Fruit fly (Drosophila melanogaster): ENCODE data around the gene Sfxn1-3.

The Sfxn1-3 gene

DNA sequence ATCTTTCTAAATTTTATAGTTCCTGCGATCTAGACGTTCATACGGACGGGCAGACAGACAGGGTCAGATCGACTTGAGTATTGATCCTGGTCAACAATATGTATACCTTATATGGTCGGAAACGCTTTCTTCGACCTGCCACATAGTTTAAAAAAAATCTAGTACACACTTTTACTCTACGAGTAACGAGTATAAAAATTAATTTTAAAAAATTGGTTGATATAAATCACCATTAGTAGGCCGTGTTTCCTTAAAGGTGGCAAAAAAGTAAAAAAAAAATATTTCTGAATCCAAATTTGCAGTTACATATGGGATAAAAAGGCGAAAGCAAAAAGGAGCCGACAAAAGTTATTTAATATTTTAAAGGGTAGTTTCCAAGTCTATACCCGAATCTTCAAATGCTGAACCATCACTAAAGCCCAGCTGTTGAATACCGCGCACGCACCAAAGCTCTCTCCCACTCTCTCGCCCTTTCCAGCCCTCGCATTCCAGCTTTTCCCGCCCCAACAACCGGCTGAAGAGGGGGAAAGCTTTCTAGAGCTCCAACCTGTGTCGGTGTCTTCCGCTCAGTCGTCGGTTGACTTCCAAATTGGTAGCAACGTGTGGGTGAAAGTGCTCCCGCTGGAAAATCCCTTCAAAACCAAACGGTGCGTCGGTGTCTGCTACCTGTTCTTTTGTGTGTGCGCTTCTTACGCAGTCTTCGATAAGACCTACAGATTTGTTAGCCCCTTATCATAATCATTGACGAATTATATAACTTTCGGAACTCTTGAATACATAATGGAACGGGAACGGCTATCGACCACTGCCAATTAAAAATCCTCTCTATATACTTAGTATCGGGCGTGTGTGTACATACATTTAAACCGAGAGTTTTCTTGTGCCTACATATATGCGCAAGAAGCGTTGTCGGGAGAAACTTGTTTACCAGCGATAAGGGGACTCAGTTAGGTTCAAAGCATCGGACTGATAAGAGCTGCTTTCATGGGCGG, at the start of gene Sfxn1-3 (continued):
- peak; percentile 67 for TF ChIP-seq kni (GFP tag; optimal IDR thresholded peaks at IDR 0.05)
- TF ChIP-seq HmgD (GFP tag; optimal IDR thresholded peaks at IDR 0.05), result peak; percentile 43
- no peak for TF ChIP-seq CG14860 (GFP tag; IDR thresholded peaks at IDR 0.05; ENCODE audit: partially characterized antibody)
- peak; percentile 24 for TF ChIP-seq CG10979 (tag; optimal IDR thresholded peaks at IDR 0.05)
- TF ChIP-seq usp (GFP tag; optimal IDR thresholded peaks at IDR 0.05), result no peak
- TF ChIP-seq CG6254 (GFP tag; optimal IDR thresholded peaks at IDR 0.05), result no peak
- peak; percentile 34 for TF ChIP-seq Dip3 (GFP tag; optimal IDR thresholded peaks at IDR 0.05)
- no peak for TF ChIP-seq CG2199 (GFP tag; IDR thresholded peaks at IDR 0.05)
- TF ChIP-seq D19B (GFP tag; optimal IDR thresholded peaks at IDR 0.05), result peak; percentile 96
- TF ChIP-seq CG12769 (tag; optimal IDR thresholded peaks at IDR 0.05), result peak; percentile 97
- TF ChIP-seq Camta (GFP tag; optimal IDR thresholded peaks at IDR 0.05), result no peak
- peak; percentile 24 for TF ChIP-seq D19A (tag; optimal IDR thresholded peaks at IDR 0.05)
- TF ChIP-seq Mrtf (GFP tag; IDR thresholded peaks at IDR 0.05), result no peak
- peak; percentile 79; the same call in 2 of the 3 replicates for TF ChIP-seq CG34422 (GFP tag; IDR thresholded peaks at IDR 0.05)
- TF ChIP-seq zen (tag; optimal IDR thresholded peaks at IDR 0.05), result no peak
- TF ChIP-seq rib (GFP tag; IDR thresholded peaks at IDR 0.05), result 0 out of 2 replicates have a peak, but pooled peaks have one; percentile 51
- TF ChIP-seq ftz-f1 (GFP tag; optimal IDR thresholded peaks at IDR 0.05), result peak; percentile 4
- peak; percentile 47 for TF ChIP-seq onecut (GFP tag; IDR thresholded peaks at IDR 0.05)
- no peak for TF ChIP-seq CG4820 (GFP tag; optimal IDR thresholded peaks at IDR 0.05)
- TF ChIP-seq CG7271 (tag; optimal IDR thresholded peaks at IDR 0.05), result no peak
- peak; percentile 31 for TF ChIP-seq CG1529 (GFP tag; optimal IDR thresholded peaks at IDR 0.05)
- TF ChIP-seq CG31388 (GFP tag; optimal IDR thresholded peaks at IDR 0.05), result no peak
- TF ChIP-seq Rfx (GFP tag; IDR thresholded peaks at IDR 0.05), result peak; percentile 68
- peak; percentile 26 for TF ChIP-seq ab (GFP tag; optimal IDR thresholded peaks at IDR 0.05)
- no peak for TF ChIP-seq cad (GFP tag; optimal IDR thresholded peaks at IDR 0.05)
- peak; percentile 20; the same call in 1 of the 3 replicates for TF ChIP-seq Doc3 (GFP tag; IDR thresholded peaks at IDR 0.05; ENCODE audit: partially characterized antibody)
- 0 out of 3 replicates have a peak, but pooled peaks have one; percentile 39 for TF ChIP-seq z (GFP tag; IDR thresholded peaks at IDR 0.05)
- TF ChIP-seq CG6765 (GFP tag; optimal IDR thresholded peaks at IDR 0.05), result peak; percentile 70
- 0 out of 2 replicates have a peak, but pooled peaks have one; percentile 47 for TF ChIP-seq gsb (GFP tag; IDR thresholded peaks at IDR 0.05)
- 0 out of 2 replicates have a peak, but pooled peaks have one; percentile 35 for TF ChIP-seq Scr (GFP tag; IDR thresholded peaks at IDR 0.05; ENCODE audit: partially characterized antibody)
- no peak for TF ChIP-seq fu2 (GFP tag; optimal IDR thresholded peaks at IDR 0.05)
- TF ChIP-seq CG12104 (GFP tag; optimal IDR thresholded peaks at IDR 0.05), result no peak
- no peak for TF ChIP-seq CG11247 (GFP tag; IDR thresholded peaks at IDR 0.05)
- TF ChIP-seq Eip74EF (GFP tag; optimal IDR thresholded peaks at IDR 0.05), result peak in 1 of 2 experiments; percentile 79
- TF ChIP-seq gce (GFP tag; IDR thresholded peaks at IDR 0.05), result peak; percentile 31; the same call in 1 of the 3 replicates
- no peak for TF ChIP-seq Dref (GFP tag; IDR thresholded peaks at IDR 0.05)
- TF ChIP-seq Ets97D (GFP tag; optimal IDR thresholded peaks at IDR 0.05), result no peak
- peak; percentile 34; the same call in 1 of the 2 replicates for TF ChIP-seq ato (GFP tag; IDR thresholded peaks at IDR 0.05; ENCODE audit: partially characterized antibody)
- TF ChIP-seq lilli (GFP tag; optimal IDR thresholded peaks at IDR 0.05), result peak; percentile 43
- TF ChIP-seq cas (GFP tag; IDR thresholded peaks at IDR 0.05), result no peak
- TF ChIP-seq eyg (GFP tag; optimal IDR thresholded peaks at IDR 0.05), result peak; percentile 37
- TF ChIP-seq CG2678 (tag; optimal IDR thresholded peaks at IDR 0.05), result peak; percentile 55
- no peak for TF ChIP-seq Taf1 (GFP tag; IDR thresholded peaks at IDR 0.05)
- no peak for TF ChIP-seq Sox102F (GFP tag; optimal IDR thresholded peaks at IDR 0.05)
- TF ChIP-seq CG5245 (GFP tag; optimal IDR thresholded peaks at IDR 0.05), result peak; percentile 1
- TF ChIP-seq CG12236 (GFP tag; optimal IDR thresholded peaks at IDR 0.05), result no peak
- peak; percentile 70 for TF ChIP-seq NFAT (GFP tag; IDR thresholded peaks at IDR 0.05)
- peak; percentile 24 for TF ChIP-seq Atf6 (GFP tag; IDR thresholded peaks at IDR 0.05)
- TF ChIP-seq hth (optimal IDR thresholded peaks at IDR 0.05), result no peak
